Fruit fly (Drosophila melanogaster) whole organism, embryonic: ENCODE data around the gene Unc-115a.

ENCODE experiments used
- Ada2b ChIP-seq: fragments of 200-800 bp; sonication (Bioruptor generic); IDR thresholded peaks from 2 replicates; pipeline ENCODE4 v1.3.6; 2022; ENCODE audit warnings: missing biosample characterization, missing genetic modification characterization
- CG10147 ChIP-seq: fragments of 200-800 bp; sonication (Bioruptor generic); optimal IDR thresholded peaks from 2 replicates; lab custom pipeline; 2019; ENCODE audit warnings: missing biosample characterization, mild to moderate bottlenecking, missing genetic modification characterization, moderate library complexity
- CG10209 ChIP-seq: fragments of 200-800 bp; sonication (Bioruptor generic); optimal IDR thresholded peaks from 3 replicates; lab custom pipeline; 2017; ENCODE audit warnings: missing biosample characterization, mild to moderate bottlenecking, missing genetic modification characterization, missing genetic modification reagents
- CG1024 ChIP-seq: fragments of 200-800 bp; sonication (Bioruptor generic); IDR thresholded peaks from 2 replicates; pipeline ENCODE4 v1.3.6; 2022; ENCODE audit warnings: missing biosample characterization, missing genetic modification characterization
- CG10274 ChIP-seq: fragments of 200-800 bp; sonication (Bioruptor generic); optimal IDR thresholded peaks from 3 replicates; lab custom pipeline; 2017; ENCODE audit warnings: missing biosample characterization, mild to moderate bottlenecking, missing genetic modification characterization
- CG11695 ChIP-seq: fragments of 200-800 bp; sonication (Bioruptor generic); IDR thresholded peaks from 3 replicates; pipeline ENCODE4 v1.3.6; 2022; ENCODE audit warnings: missing biosample characterization, missing genetic modification characterization
- CG13775 ChIP-seq: fragments of 200-800 bp; sonication (Bioruptor generic); optimal IDR thresholded peaks from 3 replicates; lab custom pipeline; 2017; ENCODE audit warnings: missing biosample characterization, mild to moderate bottlenecking, missing genetic modification characterization
- CG17328 ChIP-seq: fragments of 200-800 bp; sonication (Bioruptor generic); IDR thresholded peaks from 2 replicates; pipeline ENCODE4 v1.3.6; 2022; ENCODE audit warnings: missing biosample characterization, missing genetic modification characterization
- CG1792 ChIP-seq: fragments of 200-800 bp; sonication (Bioruptor generic); optimal IDR thresholded peaks from 2 replicates; lab custom pipeline; 2016; ENCODE audit warnings: missing biosample characterization, missing genetic modification characterization
- CG18011 ChIP-seq: fragments of 200-800 bp; sonication (Bioruptor generic); optimal IDR thresholded peaks from 2 replicates; lab custom pipeline; 2017; ENCODE audit warnings: missing biosample characterization, missing genetic modification characterization, mild to moderate bottlenecking, moderate library complexity, missing genotype
- CG2202 ChIP-seq: fragments of 200-800 bp; sonication (Bioruptor generic); optimal IDR thresholded peaks from 2 replicates; lab custom pipeline; 2018; ENCODE audit warnings: missing biosample characterization, mild to moderate bottlenecking, missing genetic modification characterization
- CG34376 ChIP-seq: fragments of 200-800 bp; sonication (Bioruptor generic); optimal IDR thresholded peaks from 2 replicates; lab custom pipeline; 2018; ENCODE audit warnings: missing biosample characterization, mild to moderate bottlenecking, missing genetic modification characterization
- CG5180 ChIP-seq: fragments of 200-800 bp; sonication (Bioruptor generic); optimal IDR thresholded peaks from 3 replicates; lab custom pipeline; 2017; ENCODE audit warnings: missing biosample characterization, missing genetic modification characterization, mild to moderate bottlenecking, moderate library complexity, missing genetic modification reagents
- CG8290 ChIP-seq, 3 experiments: fragments of 200-800 bp; sonication (Bioruptor generic); optimal IDR thresholded peaks; 2 replicates each; lab custom pipeline; 2016 to 2019; ENCODE audit warnings: missing biosample characterization in 3 of 3, missing genetic modification characterization in 3 of 3, mild to moderate bottlenecking in 2 of 3, moderate library complexity in 1 of 3
- CG8478 ChIP-seq: fragments of >200 bp; optimal IDR thresholded peaks from 2 replicates; lab custom pipeline; 2018
- CG9215 ChIP-seq: fragments of 200-800 bp; sonication (Bioruptor generic); IDR thresholded peaks from 2 replicates; pipeline ENCODE4 v1.3.6; 2022; ENCODE audit warnings: missing biosample characterization, missing genetic modification characterization
- CG9876 ChIP-seq: fragments of 200-800 bp; sonication (Bioruptor generic); optimal IDR thresholded peaks from 2 replicates; lab custom pipeline; 2016; ENCODE audit warnings: missing biosample characterization, missing genetic modification characterization
- D19B ChIP-seq: fragments of 200-800 bp; sonication (Bioruptor generic); optimal IDR thresholded peaks from 2 replicates; lab custom pipeline; 2017; ENCODE audit warnings: missing biosample characterization, mild to moderate bottlenecking, missing genetic modification characterization
- Deaf1 ChIP-seq: fragments of 200-800 bp; optimal IDR thresholded peaks from 3 replicates; lab custom pipeline; 2019; ENCODE audit warnings: missing biosample characterization, mild to moderate bottlenecking, missing genetic modification characterization, moderate library complexity
- Fer2 ChIP-seq: fragments of 200-800 bp; sonication (Bioruptor generic); optimal IDR thresholded peaks from 2 replicates; lab custom pipeline; 2018; ENCODE audit warnings: missing biosample characterization, mild to moderate bottlenecking, missing genetic modification characterization, moderate library complexity
- Gug ChIP-seq: fragments of 200-800 bp; sonication (Bioruptor generic); IDR thresholded peaks from 4 replicates; pipeline ENCODE4 v1.3.6; 2022; ENCODE audit warnings: missing biosample characterization, missing genetic modification characterization
- H2.0 ChIP-seq: fragments of 200-800 bp; sonication (Bioruptor generic); IDR thresholded peaks from 2 replicates; pipeline ENCODE4 v1.3.6; 2022; ENCODE audit warnings: missing biosample characterization, missing genetic modification characterization
- Hey ChIP-seq: fragments of 200-800 bp; sonication (Bioruptor generic); optimal IDR thresholded peaks from 3 replicates; lab custom pipeline; 2018; ENCODE audit warnings: missing biosample characterization, mild to moderate bottlenecking, missing genetic modification characterization
- Kr ChIP-seq: fragments of 200-800 bp; sonication (Bioruptor generic); optimal IDR thresholded peaks from 2 replicates; lab custom pipeline; 2017; ENCODE audit warnings: missing biosample characterization, mild to moderate bottlenecking, missing genetic modification characterization
- Myb ChIP-seq: fragments of 200-800 bp; sonication (Bioruptor generic); optimal IDR thresholded peaks from 2 replicates; lab custom pipeline; 2016; ENCODE audit warnings: missing biosample characterization, missing genetic modification characterization
- Nf-YA ChIP-seq: fragments of 200-800 bp; sonication (Bioruptor generic); IDR thresholded peaks from 2 replicates; pipeline ENCODE4 v1.3.6; 2022; ENCODE audit warnings: missing biosample characterization, missing genetic modification characterization
- Rfx ChIP-seq: fragments of 200-800 bp; sonication (Bioruptor generic); IDR thresholded peaks from 2 replicates; pipeline ENCODE4 v1.3.6; 2022; ENCODE audit warnings: missing biosample characterization, missing genetic modification characterization
- Usf ChIP-seq: fragments of 200-800 bp; sonication (Bioruptor generic); optimal IDR thresholded peaks from 2 replicates; lab custom pipeline; 2017; ENCODE audit warnings: missing genotype, missing biosample characterization, missing genetic modification characterization
- ato ChIP-seq: fragments of 200-800 bp; sonication (Bioruptor generic); IDR thresholded peaks from 2 replicates; pipeline ENCODE4 v1.3.6; 2022; ENCODE audit warnings: missing biosample characterization, missing genetic modification characterization; ENCODE audit not compliant: partially characterized antibody
- btn ChIP-seq: fragments of 200-800 bp; sonication (Bioruptor generic); optimal IDR thresholded peaks from 2 replicates; lab custom pipeline; 2016; ENCODE audit warnings: missing biosample characterization, missing genetic modification characterization
- ci ChIP-seq: fragments of 200-800 bp; sonication (Bioruptor generic); IDR thresholded peaks from 3 replicates; pipeline ENCODE4 v1.3.6; 2022; ENCODE audit warnings: missing biosample characterization, missing genetic modification characterization
- cwo ChIP-seq: fragments of 200-800 bp; sonication (Bioruptor generic); optimal IDR thresholded peaks from 3 replicates; lab custom pipeline; 2017; ENCODE audit warnings: missing biosample characterization, missing genetic modification characterization, mild to moderate bottlenecking, moderate library complexity, missing genetic modification reagents
- dan ChIP-seq: fragments of 200-800 bp; sonication (Bioruptor generic); IDR thresholded peaks from 2 replicates; pipeline ENCODE4 v1.3.6; 2022; ENCODE audit warnings: missing biosample characterization, missing genetic modification characterization
- disco-r ChIP-seq: fragments of 200-800 bp; sonication (Bioruptor generic); optimal IDR thresholded peaks from 2 replicates; lab custom pipeline; 2016; ENCODE audit warnings: missing biosample characterization, missing genetic modification characterization
- fd96Cb ChIP-seq: fragments of 200-800 bp; sonication (Bioruptor generic); optimal IDR thresholded peaks from 2 replicates; lab custom pipeline; 2018; ENCODE audit warnings: missing biosample characterization, mild to moderate bottlenecking, missing genetic modification characterization, moderate library complexity
- ftz-f1 ChIP-seq: fragments of 200-800 bp; sonication (Bioruptor generic); optimal IDR thresholded peaks from 2 replicates; lab custom pipeline; 2016; ENCODE audit warnings: missing biosample characterization, missing genetic modification characterization
- hb ChIP-seq: fragments of 200-800 bp; sonication (Bioruptor generic); IDR thresholded peaks from 3 replicates; pipeline ENCODE4 v1.3.6; 2022; ENCODE audit warnings: missing biosample characterization, missing genetic modification characterization; ENCODE audit not compliant: partially characterized antibody
- klu ChIP-seq: fragments of 200-800 bp; sonication (Bioruptor generic); IDR thresholded peaks from 2 replicates; pipeline ENCODE4 v1.3.6; 2022; ENCODE audit warnings: missing biosample characterization, missing genetic modification characterization
- lab ChIP-seq: fragments of 200-800 bp; sonication (Bioruptor generic); optimal IDR thresholded peaks from 3 replicates; lab custom pipeline; 2017; ENCODE audit warnings: missing biosample characterization, missing genetic modification characterization, mild to moderate bottlenecking, moderate library complexity, missing genetic modification reagents
- luna ChIP-seq: fragments of 200-800 bp; sonication (Bioruptor generic); optimal IDR thresholded peaks from 2 replicates; lab custom pipeline; 2016; ENCODE audit warnings: missing biosample characterization, missing genetic modification characterization
- mam ChIP-seq: fragments of 200-800 bp; sonication (Bioruptor generic); optimal IDR thresholded peaks from 3 replicates; lab custom pipeline; 2016; ENCODE audit warnings: missing biosample characterization, missing genetic modification characterization
- org-1 ChIP-seq: fragments of 200-800 bp; sonication (Bioruptor generic); optimal IDR thresholded peaks from 2 replicates; lab custom pipeline; 2017; ENCODE audit warnings: missing biosample characterization, missing genetic modification characterization
- run ChIP-seq: fragments of 200-800 bp; sonication (Bioruptor generic); optimal IDR thresholded peaks from 3 replicates; lab custom pipeline; 2018; ENCODE audit warnings: missing biosample characterization, mild to moderate bottlenecking, missing genetic modification characterization
- schlank ChIP-seq: fragments of 200-800 bp; sonication (Bioruptor generic); optimal IDR thresholded peaks from 2 replicates; lab custom pipeline; 2018; ENCODE audit warnings: missing biosample characterization, mild to moderate bottlenecking, missing genetic modification characterization
- shn ChIP-seq: fragments of 200-800 bp; sonication (Bioruptor generic); optimal IDR thresholded peaks from 3 replicates; lab custom pipeline; 2016; ENCODE audit warnings: missing biosample characterization, missing genetic modification characterization
- trem ChIP-seq: fragments of 200-800 bp; optimal IDR thresholded peaks from 3 replicates; lab custom pipeline; 2019; ENCODE audit warnings: missing biosample characterization, mild to moderate bottlenecking, missing genetic modification characterization, moderate library complexity
- trh ChIP-seq: fragments of 200-800 bp; sonication (Bioruptor generic); optimal IDR thresholded peaks from 2 replicates; lab custom pipeline; 2016; ENCODE audit warnings: missing biosample characterization, missing genetic modification characterization
- tx ChIP-seq: fragments of 200-800 bp; sonication (Bioruptor generic); optimal IDR thresholded peaks from 2 replicates; lab custom pipeline; 2016; ENCODE audit warnings: missing biosample characterization, missing genetic modification characterization
- unpg ChIP-seq: fragments of 200-800 bp; sonication (Bioruptor generic); optimal IDR thresholded peaks from 3 replicates; lab custom pipeline; 2018; ENCODE audit warnings: missing biosample characterization, mild to moderate bottlenecking, missing genetic modification characterization, moderate library complexity
- vvl ChIP-seq: fragments of 200-800 bp; sonication (Bioruptor generic); IDR thresholded peaks from 2 replicates; pipeline ENCODE4 v1.3.6; 2022; ENCODE audit warnings: missing biosample characterization, missing genetic modification characterization
- z ChIP-seq: fragments of 200-800 bp; sonication (Bioruptor generic); IDR thresholded peaks from 3 replicates; pipeline ENCODE4 v1.3.6; 2022; ENCODE audit warnings: missing biosample characterization, missing genetic modification characterization

Gene Unc-115a

DNA sequence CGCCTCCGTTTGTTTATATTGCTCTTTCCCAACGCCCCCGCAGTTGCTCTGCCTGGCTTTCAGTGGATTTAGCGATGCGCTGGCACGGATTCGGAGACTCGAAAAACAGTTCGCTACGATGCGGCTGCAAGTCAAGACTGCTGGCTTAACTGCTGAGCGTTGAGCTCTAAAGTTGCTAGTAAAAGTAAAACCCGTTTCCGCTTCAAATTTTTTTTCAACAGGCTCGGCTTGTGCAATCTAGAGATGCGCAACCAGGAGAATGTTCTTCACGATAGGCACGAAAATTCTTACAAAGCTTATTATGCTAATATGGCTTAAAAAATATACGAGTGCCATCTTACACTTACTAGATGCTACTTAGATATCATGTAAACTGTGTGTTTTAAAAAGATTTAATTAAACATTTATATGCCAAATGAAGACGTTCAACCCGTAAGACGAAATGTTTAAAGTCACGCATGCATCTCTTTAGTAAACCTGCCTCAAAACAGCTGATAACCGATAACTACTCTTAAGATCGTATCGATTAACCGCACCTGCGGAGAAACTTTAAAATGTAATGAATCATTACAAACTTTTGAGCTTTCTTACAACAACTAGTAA, 42.2 kb upstream of the Unc-115a start, which contains the start of gene CG12948 (continued):
- TF ChIP-seq CG1792 (GFP tag; lab: Kevin White, UChicago) (peak; percentile 16), fd96Cb (peak; percentile 3), z (GFP tag; lab: Robert Waterston, UW) (no peak), CG2202 (tag; lab: Kevin White, UChicago) (no peak), tx (GFP tag; lab: Kevin White, UChicago) (peak; percentile 41), shn (no peak), klu (GFP tag; lab: Robert Waterston, UW) (peak; percentile 56; the same call in 1 of the 2 replicates), cwo (GFP tag; lab: Kevin White, UChicago) (no peak), CG9215 (GFP tag; lab: Robert Waterston, UW) (0 out of 2 replicates have a peak, but pooled peaks have one; percentile 44), ato (peak; percentile 63; the same call in 1 of the 2 replicates), CG34376 (GFP tag; lab: Kevin White, UChicago) (peak; percentile 63), Fer2 (tag; lab: Kevin White, UChicago) (peak; percentile 55), Rfx (GFP tag; lab: Robert Waterston, UW) (peak; percentile 63), Myb (GFP tag; lab: Kevin White, UChicago) (peak; percentile 7), luna (GFP tag; lab: Kevin White, UChicago) (no peak), D19B (GFP tag; lab: Kevin White, UChicago) (no peak), org-1 (GFP tag; lab: Kevin White, UChicago) (no peak), trh (no peak), CG9876 (no peak), CG10274 (GFP tag; lab: Kevin White, UChicago) (no peak), trem (tag; lab: Kevin White, UChicago) (peak; percentile 56), Gug (peak; percentile 6; the same call in 1 of the 4 replicates), CG8290 (GFP tag; optimal IDR thresholded peaks at IDR 0.05; lab: Kevin White, UChicago) (peak; percentile 8), CG8290 (tag; optimal IDR thresholded peaks at IDR 0.05; lab: Kevin White, UChicago) (no peak), Ada2b (GFP tag; lab: Robert Waterston, UW) (no peak), CG5180 (GFP tag; lab: Kevin White, UChicago) (no peak), unpg (no peak), dan (GFP tag; lab: Robert Waterston, UW) (no peak), Kr (GFP tag; lab: Kevin White, UChicago) (no peak), CG1024 (GFP tag; lab: Robert Waterston, UW) (no peak), H2.0 (GFP tag; lab: Robert Waterston, UW) (no peak), disco-r (GFP tag; lab: Kevin White, UChicago) (no peak), Usf (no peak), mam (GFP tag; lab: Kevin White, UChicago) (peak; percentile 60), Hey (tag; lab: Kevin White, UChicago) (no peak), Deaf1 (tag; lab: Kevin White, UChicago) (no peak), CG8478 (lab: Kevin White, UChicago) (no peak), ftz-f1 (GFP tag; lab: Kevin White, UChicago) (no peak), Nf-YA (GFP tag; lab: Robert Waterston, UW) (no peak), CG11695 (GFP tag; lab: Robert Waterston, UW) (no peak), CG17328 (no peak), ci (peak; percentile 47; the same call in 1 of the 3 replicates), hb (peak; percentile 88), CG18011 (GFP tag; lab: Kevin White, UChicago) (peak; percentile 23), schlank (tag; lab: Kevin White, UChicago) (peak; percentile 56), vvl (GFP tag; lab: Robert Waterston, UW) (peak; percentile 69), lab (GFP tag; lab: Kevin White, UChicago) (no peak), CG10209 (GFP tag; lab: Kevin White, UChicago) (no peak), CG13775 (GFP tag; lab: Kevin White, UChicago) (peak; percentile 57), btn (GFP tag; lab: Kevin White, UChicago) (no peak), CG10147 (GFP tag; lab: Kevin White, UChicago) (no peak), run (tag; lab: Kevin White, UChicago) (no peak)
